Worm (Caenorhabditis elegans): ENCODE data around the gene F35B12.9.

- TF ChIP-seq ceh-36 (tag; optimal IDR thresholded peaks at IDR 0.05): peak; percentile 51
- peak; percentile 92 for TF ChIP-seq F13C5.2 (tag; optimal IDR thresholded peaks at IDR 0.05)
- TF ChIP-seq ama-1 (optimal IDR thresholded peaks at IDR 0.05): no peak
- no peak; the same call in 1 of the 2 replicates for TF ChIP-seq scrt-1 (GFP tag; IDR thresholded peaks at IDR 0.05)
- TF ChIP-seq hmg-4 (GFP tag; optimal IDR thresholded peaks at IDR 0.05): peak; percentile 81
- peak; percentile 8 for TF ChIP-seq hmbx-1 (tag; optimal IDR thresholded peaks at IDR 0.05)
- peak; percentile 38 for TF ChIP-seq ets-7 (tag; optimal IDR thresholded peaks at IDR 0.05)
- peak; percentile 82 for TF ChIP-seq tbx-37 (GFP tag; conservative IDR thresholded peaks at IDR 0.05)
- peak; percentile 88 for TF ChIP-seq pes-1 (GFP tag; IDR thresholded peaks at IDR 0.05)
- peak; percentile 59 for TF ChIP-seq tra-4 (tag; optimal IDR thresholded peaks at IDR 0.05)
Observed at ce11 chrV:11610481-11610880, 9.5 kb downstream of the F35B12.9 start, which contains the start of gene sas-5.
